Worm (Caenorhabditis elegans) whole organism, L4 larva: ENCODE measurements around the gene ZK809.9.

Experiments used
- F37D6.2 ChIP-seq: sonication (generic microtip); optimal IDR thresholded peaks from 2 replicates; lab custom pipeline; 2016; ENCODE audit warnings: mild to moderate bottlenecking, missing genetic modification characterization, missing compliant biosample characterization
- T26A8.4 ChIP-seq: fragments of 200-800 bp; sonication (Bioruptor generic); IDR thresholded peaks from 2 replicates; pipeline ENCODE4 v1.3.6; 2022; ENCODE audit warnings: missing genetic modification characterization, missing compliant biosample characterization
- Y48G9A.11 ChIP-seq: fragments of 200-800 bp; sonication (Bioruptor generic); IDR thresholded peaks from 2 replicates; pipeline ENCODE4 v1.3.6; 2022; ENCODE audit warnings: missing genetic modification reagents, missing genetic modification characterization, missing compliant biosample characterization
- aly-2 ChIP-seq: sonication (generic microtip); optimal IDR thresholded peaks from 2 replicates; lab custom pipeline; 2018; ENCODE audit warnings: missing biosample characterization, missing genetic modification characterization
- ama-1 ChIP-seq: fragments of 150-350 bp; optimal IDR thresholded peaks from 2 replicates; lab custom pipeline; 2014; ENCODE audit warnings: inconsistent platforms, mixed read lengths
- arid-1 ChIP-seq: fragments of 200-800 bp; sonication (Bioruptor generic); conservative IDR thresholded peaks from 2 replicates; pipeline ENCODE4 v1.3.6; 2022; ENCODE audit warnings: missing genetic modification reagents, missing genetic modification characterization, missing compliant biosample characterization
- attf-4 ChIP-seq: sonication (generic microtip); optimal IDR thresholded peaks from 3 replicates; lab custom pipeline; 2017; ENCODE audit warnings: missing biosample characterization, missing genetic modification characterization
- ceh-20 ChIP-seq: fragments of 200-800 bp; sonication (Bioruptor generic); IDR thresholded peaks from 2 replicates; pipeline ENCODE4 v1.3.6; 2022; ENCODE audit warnings: missing genetic modification reagents, missing genetic modification characterization, missing compliant biosample characterization
- ceh-28 ChIP-seq: fragments of 150-350 bp; optimal IDR thresholded peaks from 2 replicates; lab custom pipeline; 2014; ENCODE audit warnings: missing biosample characterization, missing genetic modification reagents, missing genetic modification characterization
- ctbp-1 ChIP-seq: fragments of 200-800 bp; sonication (Bioruptor generic); IDR thresholded peaks from 2 replicates; pipeline ENCODE4 v1.3.6; 2022; ENCODE audit warnings: missing genetic modification reagents, missing genetic modification characterization, missing compliant biosample characterization
- daf-16 ChIP-seq, 3 experiments: sonication (generic microtip); optimal IDR thresholded peaks; 2 replicates each; lab custom pipeline; 2016 to 2017; ENCODE audit warnings: missing genetic modification characterization in 3 of 3, missing genetic modification reagents in 3 of 3, mild to moderate bottlenecking in 2 of 3, missing compliant biosample characterization in 2 of 3, missing biosample characterization in 1 of 3, moderate library complexity in 1 of 3
- daf-8 ChIP-seq: fragments of 200-800 bp; sonication (Bioruptor generic); IDR thresholded peaks from 2 replicates; pipeline ENCODE4 v1.3.6; 2022; ENCODE audit warnings: missing genetic modification characterization, missing compliant biosample characterization
- dmd-6 ChIP-seq: fragments of 200-800 bp; sonication (Bioruptor generic); IDR thresholded peaks from 2 replicates; pipeline ENCODE4 v1.3.6; 2022; ENCODE audit warnings: missing genetic modification reagents, missing genetic modification characterization, missing compliant biosample characterization
- duxl-1 ChIP-seq: sonication (generic microtip); optimal IDR thresholded peaks from 2 replicates; lab custom pipeline; 2016; ENCODE audit warnings: mild to moderate bottlenecking, missing genetic modification characterization, moderate library complexity, missing compliant biosample characterization; ENCODE audit not compliant: poor library complexity
- dve-1 ChIP-seq: sonication (generic microtip); optimal IDR thresholded peaks from 2 replicates; lab custom pipeline; 2017; ENCODE audit warnings: antibody characterized with exemption, mild to moderate bottlenecking, missing genetic modification characterization, missing compliant biosample characterization; ENCODE audit not compliant: insufficient read depth
- egl-43 ChIP-seq: fragments of 200-800 bp; sonication (Bioruptor generic); IDR thresholded peaks from 2 replicates; pipeline ENCODE4 v1.3.6; 2022; ENCODE audit warnings: missing genetic modification reagents, missing genetic modification characterization, missing compliant biosample characterization
- hlh-11 ChIP-seq: fragments of 200-800 bp; sonication (Bioruptor generic); optimal IDR thresholded peaks from 2 replicates; lab custom pipeline; 2018; ENCODE audit warnings: mild to moderate bottlenecking, missing genetic modification characterization, missing compliant biosample characterization
- hmg-1.1 ChIP-seq: fragments of 200-800 bp; sonication (Bioruptor generic); IDR thresholded peaks from 2 replicates; pipeline ENCODE4 v1.3.6; 2022; ENCODE audit warnings: missing genetic modification reagents, missing genetic modification characterization, missing compliant biosample characterization
- lin-15B ChIP-seq: fragments of 150-350 bp; sonication (generic microtip); optimal IDR thresholded peaks from 3 replicates; lab custom pipeline; 2014; ENCODE audit warnings: missing biosample characterization, missing genetic modification characterization
- lir-3 ChIP-seq: sonication (generic microtip); optimal IDR thresholded peaks from 2 replicates; lab custom pipeline; 2016; ENCODE audit warnings: mild to moderate bottlenecking, missing genetic modification characterization, missing compliant biosample characterization
- mep-1 ChIP-seq: fragments of 150-350 bp; sonication (generic microtip); optimal IDR thresholded peaks from 3 replicates; lab custom pipeline; 2014; ENCODE audit warnings: missing biosample characterization, missing genetic modification characterization
- mxl-2 ChIP-seq: fragments of 200-800 bp; sonication (Bioruptor generic); conservative IDR thresholded peaks from 2 replicates; pipeline ENCODE4 v1.3.6; 2022; ENCODE audit warnings: missing genetic modification reagents, missing genetic modification characterization, missing compliant biosample characterization
- nhr-25 ChIP-seq: sonication (generic microtip); optimal IDR thresholded peaks from 2 replicates; lab custom pipeline; 2017; ENCODE audit warnings: missing genetic modification characterization, mild to moderate bottlenecking, missing compliant biosample characterization, antibody characterized with exemption, moderate library complexity, borderline replicate concordance; ENCODE audit not compliant: insufficient read depth
- nhr-42 ChIP-seq: fragments of 200-800 bp; sonication (Bioruptor generic); IDR thresholded peaks from 2 replicates; pipeline ENCODE4 v1.3.6; 2022; ENCODE audit warnings: missing genetic modification characterization, missing compliant biosample characterization
- php-3 ChIP-seq: fragments of 200-800 bp; sonication (Bioruptor generic); IDR thresholded peaks from 2 replicates; pipeline ENCODE4 v1.3.6; 2022; ENCODE audit warnings: missing genetic modification reagents, missing genetic modification characterization, missing compliant biosample characterization
- set-16 ChIP-seq: fragments of 200-800 bp; sonication (Bioruptor generic); IDR thresholded peaks from 2 replicates; pipeline ENCODE4 v1.3.6; 2022; ENCODE audit warnings: missing genetic modification reagents, missing genetic modification characterization, missing compliant biosample characterization
- skn-1 ChIP-seq: fragments of 150-350 bp; optimal IDR thresholded peaks from 2 replicates; lab custom pipeline; 2014; ENCODE audit warnings: missing biosample characterization, missing genetic modification characterization
- snpc-4 ChIP-seq: fragments of 150-350 bp; optimal IDR thresholded peaks from 2 replicates; lab custom pipeline; 2014; ENCODE audit warnings: missing biosample characterization, missing genetic modification characterization
- tra-1 ChIP-seq: fragments of 200-800 bp; sonication (Bioruptor generic); IDR thresholded peaks from 2 replicates; pipeline ENCODE4 v1.3.6; 2022; ENCODE audit warnings: missing genetic modification reagents, missing genetic modification characterization, missing compliant biosample characterization
- unc-39 ChIP-seq: sonication (generic microtip); optimal IDR thresholded peaks from 2 replicates; lab custom pipeline; 2017; ENCODE audit warnings: missing biosample characterization, missing genetic modification characterization
- unc-62 ChIP-seq, 3 experiments: fragments of 150-350 bp in 1 of 3; sonication (generic microtip); optimal IDR thresholded peaks in 2 of 3; peaks in 1 of 3; 1 replicate in 1 of 3; 2 replicates in 2 of 3; lab custom pipeline; 2014 to 2017; ENCODE audit warnings: missing biosample characterization in 3 of 3, missing genetic modification characterization in 3 of 3, missing genetic modification reagents in 3 of 3, missing genotype in 1 of 3
- zag-1 ChIP-seq: fragments of 150-350 bp; optimal IDR thresholded peaks from 2 replicates; lab custom pipeline; 2014; ENCODE audit warnings: missing biosample characterization, missing genetic modification characterization
- zfp-3 ChIP-seq: fragments of 200-800 bp; sonication (Bioruptor generic); conservative IDR thresholded peaks from 2 replicates; pipeline ENCODE4 v1.3.6; 2022; ENCODE audit warnings: missing genetic modification reagents, missing genetic modification characterization, missing compliant biosample characterization
- ztf-7 ChIP-seq: fragments of 150-350 bp; optimal IDR thresholded peaks from 2 replicates; lab custom pipeline; 2014; ENCODE audit warnings: missing biosample characterization, missing genetic modification characterization

ZK809.9 gene

ce11 chrIV:11665010-11665409, at the start of gene ZK809.9:
Gene ZK809.9 (plus strand): TSS chrIV:11665310.
- no peak for TF ChIP-seq hlh-11 (tag; lab: Kevin White, UChicago)
- TF ChIP-seq skn-1 (tag; lab: Kevin White, UChicago), result no peak
- no peak for TF ChIP-seq aly-2 (tag; lab: Kevin White, UChicago)
- TF ChIP-seq F37D6.2, result no peak
- TF ChIP-seq ztf-7 (tag; lab: Kevin White, UChicago), result no peak
- TF ChIP-seq nhr-25, result no peak
- no peak for TF ChIP-seq duxl-1 (tag; lab: Kevin White, UChicago)
- no peak for TF ChIP-seq daf-8
- no peak for TF ChIP-seq lin-15B (tag; lab: Kevin White, UChicago)
- no peak for TF ChIP-seq zag-1 (tag; lab: Kevin White, UChicago)
- TF ChIP-seq ceh-20 (GFP tag; lab: Robert Waterston, UW), result no peak
- no peak for TF ChIP-seq ceh-28 (tag; lab: Kevin White, UChicago)
- TF ChIP-seq Y48G9A.11 (GFP tag; lab: Robert Waterston, UW), result no peak
- no peak for TF ChIP-seq php-3 (GFP tag; lab: Robert Waterston, UW)
- TF ChIP-seq lir-3, result no peak
- TF ChIP-seq attf-4, result no peak
- TF ChIP-seq, all 104 proteins: peak for 0

ce11 chrIV:11616543-11616942, 48.6 kb upstream of the ZK809.9 start:
- TF ChIP-seq set-16 (peak; percentile 97), mxl-2 (GFP tag; lab: Robert Waterston, UW) (peak; percentile 60; the same call in 1 of the 2 replicates), egl-43 (peak; percentile 63; the same call in 1 of the 2 replicates)

ce11 chrIV:11620909-11621308, 44.2 kb upstream of the ZK809.9 start, which contains the start of gene dsl-5:
Gene dsl-5 (minus strand): TSS chrIV:11621009.
- TF ChIP-seq unc-62 (GFP tag; optimal IDR thresholded peaks at IDR 0.05 in 1 of 2; lab: Kevin White, UChicago) (no peak), unc-62 (tag; optimal IDR thresholded peaks at IDR 0.05; lab: Kevin White, UChicago) (no peak), ama-1 (no peak), unc-39 (tag; lab: Kevin White, UChicago) (no peak), tra-1 (GFP tag; lab: Robert Waterston, UW) (no peak), zfp-3 (GFP tag; lab: Robert Waterston, UW) (no peak), dmd-6 (GFP tag; lab: Robert Waterston, UW) (no peak), skn-1 (tag; lab: Kevin White, UChicago) (no peak), daf-16 (GFP tag; optimal IDR thresholded peaks at IDR 0.05; lab: Kevin White, UChicago) (no peak), daf-16 (tag; optimal IDR thresholded peaks at IDR 0.05; lab: Kevin White, UChicago) (no peak), arid-1 (GFP tag; lab: Robert Waterston, UW) (no peak), hmg-1.1 (GFP tag; lab: Robert Waterston, UW) (no peak), ctbp-1 (GFP tag; lab: Robert Waterston, UW) (no peak), mep-1 (tag; lab: Kevin White, UChicago) (no peak), nhr-42 (no peak), T26A8.4 (GFP tag; lab: Robert Waterston, UW) (no peak)

- TF ChIP-seq snpc-4 (tag; lab: Kevin White, UChicago) (no peak), unc-62 (GFP tag; optimal IDR thresholded peaks at IDR 0.05 in 1 of 2; lab: Kevin White, UChicago) (peak in 1 of 2 experiments; percentile 62), unc-62 (tag; optimal IDR thresholded peaks at IDR 0.05; lab: Kevin White, UChicago) (no peak), T26A8.4 (GFP tag; lab: Robert Waterston, UW) (no peak), daf-16 (GFP tag; optimal IDR thresholded peaks at IDR 0.05; lab: Kevin White, UChicago) (no peak), daf-16 (tag; optimal IDR thresholded peaks at IDR 0.05; lab: Kevin White, UChicago) (peak; percentile 61), dve-1 (tag; lab: Kevin White, UChicago) (peak; percentile 2), zfp-3 (GFP tag; lab: Robert Waterston, UW) (no peak)
Measured at ce11 chrIV:11622336-11622735, 42.8 kb upstream of the ZK809.9 start.
